Worm (Caenorhabditis elegans): ENCODE data around the gene K01A12.2.
"Not testable (repeated sequence)": the region's sequence is repeated elsewhere in the genome, so short reads cannot be mapped to it uniquely, and the experiment has no call there.

Gene K01A12.2

ce11 chrX:8605005-8605404, 8.1 kb upstream of the K01A12.2 start, which contains the start of the genes H35N09.2 and H35N09.1 (continued):
- TF ChIP-seq unc-130 (tag; optimal IDR thresholded peaks at IDR 0.05) (peak; percentile 12), skn-1 (tag; optimal IDR thresholded peaks at IDR 0.05) (peak; percentile 33), dpl-1 (GFP tag; optimal IDR thresholded peaks at IDR 0.05) (peak; percentile 5 to 65 (median 55)), F16B12.6 (tag; optimal IDR thresholded peaks at IDR 0.05) (peak; percentile 88), C04F5.9 (tag; optimal IDR thresholded peaks at IDR 0.05) (no peak), snu-23 (GFP tag; optimal IDR thresholded peaks at IDR 0.05) (peak; percentile 61), rnt-1 (tag; optimal IDR thresholded peaks at IDR 0.05) (peak; percentile 34), irx-1 (tag; optimal IDR thresholded peaks at IDR 0.05) (no peak)

ce11 chrX:8608756-8609155, 4.4 kb upstream of the K01A12.2 start:
- TF ChIP-seq fkh-10 (GFP tag; optimal IDR thresholded peaks at IDR 0.05) (no peak), nhr-85 (tag) (peak; percentile 46), snu-23 (GFP tag; optimal IDR thresholded peaks at IDR 0.05) (peak; percentile 50), nhr-20 (tag; optimal IDR thresholded peaks at IDR 0.05) (peak; percentile 54), lin-35 (GFP tag; optimal IDR thresholded peaks at IDR 0.05) (peak in 1 of 2 experiments; percentile 62), zip-4 (GFP tag; optimal IDR thresholded peaks at IDR 0.05) (no peak), nhr-19 (GFP tag; conservative IDR thresholded peaks at IDR 0.05) (peak; percentile 62), unc-130 (tag; optimal IDR thresholded peaks at IDR 0.05) (peak; percentile 8), nhr-90 (tag; optimal IDR thresholded peaks at IDR 0.05; ENCODE audit: poor library complexity) (peak; percentile 72), nhr-71 (tag; optimal IDR thresholded peaks at IDR 0.05) (peak; percentile 48), nhr-77 (tag; optimal IDR thresholded peaks at IDR 0.05) (peak; percentile 36), ceh-82 (tag; optimal IDR thresholded peaks at IDR 0.05) (peak in 2 of 3 experiments; percentile 11 to 23), C16A3.4 (tag; optimal IDR thresholded peaks at IDR 0.05) (peak; percentile 9), tbx-2 (tag; optimal IDR thresholded peaks at IDR 0.05) (peak; percentile 44), mep-1 (tag; optimal IDR thresholded peaks at IDR 0.05) (peak; percentile 4), hlh-4 (tag; optimal IDR thresholded peaks at IDR 0.05) (no peak), rnt-1 (tag; optimal IDR thresholded peaks at IDR 0.05) (peak; percentile 73), snpc-4 (tag; optimal IDR thresholded peaks at IDR 0.05) (no peak), lir-3 (tag; optimal IDR thresholded peaks at IDR 0.05; ENCODE audit: poor library complexity) (peak; percentile 14), elt-2 (tag; optimal IDR thresholded peaks at IDR 0.05) (peak; percentile 33), lin-14 (GFP tag; optimal IDR thresholded peaks at IDR 0.05) (peak; percentile 26), lsy-2 (tag; optimal IDR thresholded peaks at IDR 0.05) (peak; percentile 6 to 39), elt-3 (tag; optimal IDR thresholded peaks at IDR 0.05) (peak in 2 of 6 experiments; percentile 10), nhr-47 (tag; optimal IDR thresholded peaks at IDR 0.05) (peak; percentile 54), skn-1 (tag; optimal IDR thresholded peaks at IDR 0.05) (no peak)

DNA sequence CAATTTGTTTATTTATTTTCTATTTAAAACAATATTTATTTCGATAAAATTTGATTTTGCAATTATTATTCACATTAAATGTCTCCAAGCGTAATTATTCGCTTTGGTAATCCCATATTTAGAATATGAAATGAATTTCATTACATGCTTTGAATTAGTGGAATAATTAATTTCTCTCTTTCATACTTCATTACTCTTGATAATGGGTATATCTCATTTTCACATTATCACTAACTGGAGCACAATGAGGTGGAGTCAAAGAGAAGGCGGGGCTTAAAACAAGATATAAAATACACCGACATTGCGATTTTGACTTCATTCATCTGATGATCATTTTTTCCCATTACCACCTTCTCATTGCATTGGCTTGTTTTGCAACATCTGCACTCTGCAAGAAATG, 2.5 kb upstream of the K01A12.2 start, which contains the start of gene K01A12.4:
K01A12.4 (plus strand) TSS at position 301 of the 400 bp plus-strand sequence.
- TF ChIP-seq mef-2 (tag; optimal IDR thresholded peaks at IDR 0.05); sup-37 (GFP tag; optimal IDR thresholded peaks at IDR 0.05); nhr-71 (tag; optimal IDR thresholded peaks at IDR 0.05): not testable (repeated sequence)

ce11 chrX:8612278-8612677, 875 bp upstream of the K01A12.2 start:
- TF ChIP-seq fkh-8 (tag; optimal IDR thresholded peaks at IDR 0.05), result peak; percentile 55
- no peak for TF ChIP-seq ces-1 (GFP tag; optimal IDR thresholded peaks at IDR 0.05)
- TF ChIP-seq ceh-90 (tag; optimal IDR thresholded peaks at IDR 0.05), result no peak
- peak; percentile 30 for TF ChIP-seq dsc-1 (tag; optimal IDR thresholded peaks at IDR 0.05)

Data from whole organism, L1 larva.